Worm (Caenorhabditis elegans) whole organism, L3 larva: ENCODE results near the gene C47E12.3.

Experiments used
- ama-1 ChIP-seq: fragments of 150-350 bp; optimal IDR thresholded peaks from 2 replicates; lab custom pipeline; 2018
- ceh-82 ChIP-seq: fragments of 150-350 bp; optimal IDR thresholded peaks from 2 replicates; lab custom pipeline; 2014; ENCODE audit warnings: missing biosample characterization, missing genetic modification characterization
- elt-2 ChIP-seq: sonication (generic microtip); optimal IDR thresholded peaks from 2 replicates; lab custom pipeline; 2016; ENCODE audit warnings: missing genetic modification reagents, mild to moderate bottlenecking, missing genetic modification characterization, missing compliant biosample characterization
- fkh-10 ChIP-seq: sonication (generic microtip); optimal IDR thresholded peaks from 2 replicates; lab custom pipeline; 2017; ENCODE audit warnings: missing biosample characterization, missing genetic modification reagents, missing genetic modification characterization
- fos-1 ChIP-seq: fragments of 150-350 bp; optimal IDR thresholded peaks from 2 replicates; lab custom pipeline; 2014; ENCODE audit warnings: missing biosample characterization, missing genetic modification characterization
- mdl-1 ChIP-seq: fragments of 150-350 bp; optimal IDR thresholded peaks from 2 replicates; lab custom pipeline; 2014; ENCODE audit warnings: missing biosample characterization, missing genetic modification characterization
- nfya-1 ChIP-seq: sonication (generic microtip); optimal IDR thresholded peaks from 2 replicates; lab custom pipeline; 2017; ENCODE audit warnings: missing genetic modification characterization, mild to moderate bottlenecking, missing compliant biosample characterization, antibody characterized with exemption, moderate library complexity; ENCODE audit not compliant: insufficient read depth
- nhr-76 ChIP-seq: fragments of 150-350 bp; sonication (generic microtip); optimal IDR thresholded peaks from 5 replicates; lab custom pipeline; 2014; ENCODE audit warnings: missing biosample characterization, missing genetic modification characterization
- nhr-77 ChIP-seq: fragments of 150-350 bp; optimal IDR thresholded peaks from 2 replicates; lab custom pipeline; 2014; ENCODE audit warnings: missing biosample characterization, missing genetic modification characterization
- pha-4 ChIP-seq: fragments of 150-350 bp; optimal IDR thresholded peaks from 2 replicates; lab custom pipeline; 2014; ENCODE audit warnings: missing biosample characterization, missing genetic modification reagents, missing genetic modification characterization
- pqm-1 ChIP-seq: fragments of 150-350 bp; optimal IDR thresholded peaks from 2 replicates; lab custom pipeline; 2017; ENCODE audit warnings: missing biosample characterization, missing genetic modification characterization, inconsistent platforms
- skn-1 ChIP-seq: fragments of 150-350 bp; optimal IDR thresholded peaks from 2 replicates; lab custom pipeline; 2014; ENCODE audit warnings: missing biosample characterization, missing genetic modification characterization
- snpc-4 ChIP-seq: fragments of 150-350 bp; optimal IDR thresholded peaks from 2 replicates; lab custom pipeline; 2014; ENCODE audit warnings: missing biosample characterization, missing genetic modification characterization
- tbx-2 ChIP-seq: sonication (generic microtip); optimal IDR thresholded peaks from 2 replicates; lab custom pipeline; 2016; ENCODE audit warnings: mild to moderate bottlenecking, missing genetic modification characterization, missing compliant biosample characterization

DNA sequence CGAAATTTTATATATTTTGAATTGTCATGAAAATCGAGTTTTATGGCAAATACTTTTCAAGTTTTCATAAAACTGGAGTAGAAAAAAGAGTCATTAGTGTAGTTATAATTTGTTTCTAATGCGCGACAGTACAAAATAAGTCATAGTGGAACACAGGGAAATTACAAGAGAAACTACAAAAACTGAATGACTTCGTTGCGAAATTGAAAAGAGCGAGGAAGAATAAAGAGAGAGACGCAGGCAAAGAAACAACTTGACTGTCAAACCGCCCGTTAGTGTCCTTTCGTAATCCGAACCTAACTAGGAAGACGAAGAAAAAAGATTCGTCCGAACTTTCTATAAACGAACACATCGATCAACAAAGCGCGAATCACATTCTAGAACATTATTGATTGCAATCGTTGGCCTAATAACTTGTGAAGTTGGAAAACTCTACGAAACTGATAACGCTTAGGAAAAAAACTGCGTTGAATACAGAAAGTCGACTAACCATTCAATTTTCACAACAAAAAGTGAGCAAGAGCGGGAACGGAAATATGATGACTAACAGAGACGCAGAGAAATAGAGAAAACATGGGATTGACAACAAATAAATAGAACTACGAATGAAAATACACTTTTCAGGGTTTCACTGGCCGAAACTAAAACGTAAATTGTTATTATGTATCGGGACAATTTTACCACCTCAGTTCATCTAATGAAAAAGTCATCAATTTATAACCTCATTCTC is 8.1 kb downstream of the C47E12.3 start:
- TF ChIP-seq nhr-77 (tag; lab: Kevin White, UChicago) (no peak), nhr-76 (tag; lab: Kevin White, UChicago) (no peak), skn-1 (tag; lab: Kevin White, UChicago) (peak; percentile 79), ceh-82 (tag; lab: Kevin White, UChicago) (no peak), mdl-1 (no peak), nfya-1 (tag; lab: Kevin White, UChicago) (no peak), fos-1 (tag; lab: Kevin White, UChicago) (no peak), fkh-10 (no peak), pha-4 (tag; lab: Kevin White, UChicago) (peak; percentile 67), elt-2 (tag; lab: Kevin White, UChicago) (peak; percentile 31), tbx-2 (tag; lab: Kevin White, UChicago) (no peak), ama-1 (peak; percentile 61), pqm-1 (no peak), snpc-4 (tag; lab: Kevin White, UChicago) (no peak)
